Fruit fly (Drosophila melanogaster) whole organism, adult: ENCODE data around the gene CG13449.

Source experiments
- CG14711 ChIP-seq: fragments of 200-800 bp; sonication (Bioruptor generic); optimal IDR thresholded peaks from 2 replicates; lab custom pipeline; 2018; ENCODE audit warnings: missing biosample characterization, mild to moderate bottlenecking, missing genetic modification characterization, moderate library complexity
- CG33017 ChIP-seq: fragments of 200-800 bp; sonication (Bioruptor generic); optimal IDR thresholded peaks from 2 replicates; lab custom pipeline; 2018; ENCODE audit warnings: missing biosample characterization, mild to moderate bottlenecking, missing genetic modification characterization, moderate library complexity
- Hr96 ChIP-seq: fragments of 200-800 bp; sonication (Bioruptor generic); optimal IDR thresholded peaks from 2 replicates; lab custom pipeline; 2016; ENCODE audit warnings: missing biosample characterization, missing genetic modification characterization
- cic ChIP-seq: fragments of 200-800 bp; sonication (Bioruptor generic); optimal IDR thresholded peaks from 2 replicates; lab custom pipeline; 2017; ENCODE audit warnings: missing biosample characterization, mild to moderate bottlenecking, missing genetic modification characterization, moderate library complexity

DNA sequence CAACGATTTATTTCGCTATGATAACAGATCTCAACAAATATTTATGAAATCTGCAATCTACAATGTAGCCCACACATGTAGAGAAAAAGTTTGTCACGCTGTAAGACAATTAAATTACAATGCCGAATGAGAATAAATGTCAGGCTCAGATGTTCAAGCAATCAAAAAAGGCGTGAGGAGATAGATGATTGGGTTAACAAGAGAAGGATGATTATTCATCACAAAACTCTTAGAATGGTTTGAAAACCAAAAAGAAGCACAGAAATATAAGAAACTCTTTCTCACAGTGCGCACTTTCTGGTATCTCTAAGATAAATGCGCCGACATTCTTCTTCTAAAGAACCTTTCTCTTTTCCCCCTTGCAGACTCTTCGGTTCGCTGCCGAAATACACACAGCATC, 12.6 kb downstream of the CG13449 start:
- TF ChIP-seq CG14711: no peak
- no peak for TF ChIP-seq cic (GFP tag; lab: Kevin White, UChicago)
- no peak for TF ChIP-seq Hr96 (GFP tag; lab: Kevin White, UChicago)
- TF ChIP-seq CG33017: no peak
